Worm (Caenorhabditis elegans): ENCODE results near the gene wrt-5.

Gene wrt-5

ce11 chrIV:4009923-4010322 is 41.5 kb downstream of the wrt-5 start:
- no peak for TF ChIP-seq tra-4 (tag; optimal IDR thresholded peaks at IDR 0.05)
- TF ChIP-seq scrt-1 (GFP tag; IDR thresholded peaks at IDR 0.05) = no peak
- no peak for TF ChIP-seq flt-1 (GFP tag; IDR thresholded peaks at IDR 0.05)
- TF ChIP-seq B0310.2 (tag; optimal IDR thresholded peaks at IDR 0.05) = no peak
- no peak for TF ChIP-seq ets-7 (tag; optimal IDR thresholded peaks at IDR 0.05)
- no peak for TF ChIP-seq aly-1 (tag; optimal IDR thresholded peaks at IDR 0.05)
- no peak for TF ChIP-seq sea-1 (GFP tag; conservative IDR thresholded peaks at IDR 0.05)
- TF ChIP-seq tbx-37 (GFP tag; conservative IDR thresholded peaks at IDR 0.05) = no peak
- no peak for TF ChIP-seq pes-1 (GFP tag; IDR thresholded peaks at IDR 0.05)
- TF ChIP-seq hnd-1 (tag; optimal IDR thresholded peaks at IDR 0.05) = no peak
- no peak for TF ChIP-seq tbx-11 (GFP tag; IDR thresholded peaks at IDR 0.05)
- no peak for TF ChIP-seq ama-1 (optimal IDR thresholded peaks at IDR 0.05)
- no peak for TF ChIP-seq F13C5.2 (tag; optimal IDR thresholded peaks at IDR 0.05)

ce11 chrIV:4008440-4008839 is 43.0 kb downstream of the wrt-5 start:
- TF ChIP-seq pes-1 (GFP tag; IDR thresholded peaks at IDR 0.05) = no peak
- TF ChIP-seq tra-4 (tag; optimal IDR thresholded peaks at IDR 0.05) = no peak
- no peak for TF ChIP-seq B0310.2 (tag; optimal IDR thresholded peaks at IDR 0.05)
- no peak for TF ChIP-seq hnd-1 (tag; optimal IDR thresholded peaks at IDR 0.05)
- no peak for TF ChIP-seq hmg-4 (GFP tag; optimal IDR thresholded peaks at IDR 0.05)
- TF ChIP-seq ceh-36 (tag; optimal IDR thresholded peaks at IDR 0.05) = no peak

ce11 chrIV:4007697-4008096 is 43.7 kb downstream of the wrt-5 start, which contains the start of gene W02C12.2:
Gene W02C12.2 (minus strand): TSS chrIV:4007973.
- TF ChIP-seq hmbx-1 (tag; optimal IDR thresholded peaks at IDR 0.05) = no peak
- no peak for TF ChIP-seq flt-1 (GFP tag; IDR thresholded peaks at IDR 0.05)
- no peak for TF ChIP-seq scrt-1 (GFP tag; IDR thresholded peaks at IDR 0.05)
- TF ChIP-seq aly-1 (tag; optimal IDR thresholded peaks at IDR 0.05) = no peak
- no peak for TF ChIP-seq tra-4 (tag; optimal IDR thresholded peaks at IDR 0.05)
- no peak for TF ChIP-seq tbx-11 (GFP tag; IDR thresholded peaks at IDR 0.05)
- no peak for TF ChIP-seq F13C5.2 (tag; optimal IDR thresholded peaks at IDR 0.05)
- TF ChIP-seq hnd-1 (tag; optimal IDR thresholded peaks at IDR 0.05) = no peak
- TF ChIP-seq ceh-36 (tag; optimal IDR thresholded peaks at IDR 0.05) = no peak
- TF ChIP-seq ceh-13 (GFP tag; optimal IDR thresholded peaks at IDR 0.05) = no peak
- TF ChIP-seq hmg-4 (GFP tag; optimal IDR thresholded peaks at IDR 0.05) = no peak
- TF ChIP-seq pes-1 (GFP tag; IDR thresholded peaks at IDR 0.05) = no peak
- no peak for TF ChIP-seq ets-7 (tag; optimal IDR thresholded peaks at IDR 0.05)
- TF ChIP-seq ama-1 (optimal IDR thresholded peaks at IDR 0.05) = no peak
- TF ChIP-seq tbx-37 (GFP tag; conservative IDR thresholded peaks at IDR 0.05) = no peak
- no peak for TF ChIP-seq sea-1 (GFP tag; conservative IDR thresholded peaks at IDR 0.05)

ce11 chrIV:4005166-4005565 is 46.3 kb downstream of the wrt-5 start:
- TF ChIP-seq tbx-37 (GFP tag; conservative IDR thresholded peaks at IDR 0.05) (no peak), F13C5.2 (tag; optimal IDR thresholded peaks at IDR 0.05) (no peak), ama-1 (optimal IDR thresholded peaks at IDR 0.05) (no peak), hmbx-1 (tag; optimal IDR thresholded peaks at IDR 0.05) (no peak), tra-4 (tag; optimal IDR thresholded peaks at IDR 0.05) (no peak), ceh-13 (GFP tag; optimal IDR thresholded peaks at IDR 0.05) (no peak), flt-1 (GFP tag; IDR thresholded peaks at IDR 0.05) (no peak)

ce11 chrIV:4004221-4004620 is 47.2 kb downstream of the wrt-5 start:
- no peak for TF ChIP-seq B0310.2 (tag; optimal IDR thresholded peaks at IDR 0.05)
- no peak for TF ChIP-seq aly-1 (tag; optimal IDR thresholded peaks at IDR 0.05)
- TF ChIP-seq tra-4 (tag; optimal IDR thresholded peaks at IDR 0.05) = no peak
- no peak for TF ChIP-seq ets-7 (tag; optimal IDR thresholded peaks at IDR 0.05)
- no peak for TF ChIP-seq ceh-13 (GFP tag; optimal IDR thresholded peaks at IDR 0.05)
- no peak for TF ChIP-seq ceh-36 (tag; optimal IDR thresholded peaks at IDR 0.05)
- TF ChIP-seq hmbx-1 (tag; optimal IDR thresholded peaks at IDR 0.05) = no peak
- TF ChIP-seq scrt-1 (GFP tag; IDR thresholded peaks at IDR 0.05) = no peak
- no peak for TF ChIP-seq pes-1 (GFP tag; IDR thresholded peaks at IDR 0.05)
- TF ChIP-seq tbx-11 (GFP tag; IDR thresholded peaks at IDR 0.05) = no peak
- TF ChIP-seq hnd-1 (tag; optimal IDR thresholded peaks at IDR 0.05) = no peak
- no peak for TF ChIP-seq sea-1 (GFP tag; conservative IDR thresholded peaks at IDR 0.05)
- no peak for TF ChIP-seq F13C5.2 (tag; optimal IDR thresholded peaks at IDR 0.05)
- no peak for TF ChIP-seq ama-1 (optimal IDR thresholded peaks at IDR 0.05)
- TF ChIP-seq flt-1 (GFP tag; IDR thresholded peaks at IDR 0.05) = no peak
- TF ChIP-seq tbx-37 (GFP tag; conservative IDR thresholded peaks at IDR 0.05) = no peak
